Fruit fly (Drosophila melanogaster) whole organism, embryonic: ENCODE results near the gene RpS3.
A peak's percentile ranks its signal among the peaks of the same experiment; 100 is the strongest.

Source experiments
- Ada2b ChIP-seq: fragments of 200-800 bp; sonication (Bioruptor generic); IDR thresholded peaks from 2 replicates; pipeline ENCODE4 v1.3.6; 2022; ENCODE audit warnings: missing biosample characterization, missing genetic modification characterization
- C15 ChIP-seq: fragments of 200-800 bp; sonication (Bioruptor generic); IDR thresholded peaks from 3 replicates; pipeline ENCODE4 v1.3.6; 2022; ENCODE audit warnings: missing biosample characterization, missing genetic modification characterization
- CG10979 ChIP-seq: fragments of 200-800 bp; sonication (Bioruptor generic); optimal IDR thresholded peaks from 2 replicates; lab custom pipeline; 2018; ENCODE audit warnings: missing biosample characterization, mild to moderate bottlenecking, missing genetic modification characterization, moderate library complexity
- CG11398 ChIP-seq: fragments of 200-800 bp; sonication (Bioruptor generic); optimal IDR thresholded peaks from 2 replicates; lab custom pipeline; 2016; ENCODE audit warnings: missing biosample characterization, missing genetic modification characterization
- CG11723 ChIP-seq: fragments of 200-800 bp; sonication (Bioruptor generic); optimal IDR thresholded peaks from 2 replicates; lab custom pipeline; 2017; ENCODE audit warnings: missing biosample characterization, mild to moderate bottlenecking, missing genetic modification characterization
- CG12104 ChIP-seq: fragments of 200-800 bp; sonication (Bioruptor generic); optimal IDR thresholded peaks from 3 replicates; lab custom pipeline; 2016; ENCODE audit warnings: missing biosample characterization, missing genetic modification characterization
- CG12299 ChIP-seq: fragments of 200-800 bp; sonication (Bioruptor generic); optimal IDR thresholded peaks from 2 replicates; lab custom pipeline; 2018; ENCODE audit warnings: missing biosample characterization, mild to moderate bottlenecking, missing genetic modification characterization
- CG12659 ChIP-seq: fragments of 200-800 bp; sonication (Bioruptor generic); optimal IDR thresholded peaks from 3 replicates; lab custom pipeline; 2017; ENCODE audit warnings: mild to moderate bottlenecking, missing biosample characterization, missing genetic modification reagents, missing genetic modification characterization
- CG13775 ChIP-seq: fragments of 200-800 bp; sonication (Bioruptor generic); optimal IDR thresholded peaks from 3 replicates; lab custom pipeline; 2017; ENCODE audit warnings: missing biosample characterization, mild to moderate bottlenecking, missing genetic modification characterization
- CG14050 ChIP-seq: fragments of 200-800 bp; sonication (Bioruptor generic); IDR thresholded peaks from 3 replicates; pipeline ENCODE4 v1.3.6; 2022; ENCODE audit warnings: missing biosample characterization, missing genetic modification characterization
- CG14710 ChIP-seq: fragments of 200-800 bp; sonication (Bioruptor generic); optimal IDR thresholded peaks from 3 replicates; lab custom pipeline; 2019; ENCODE audit warnings: missing biosample characterization, mild to moderate bottlenecking, missing genetic modification characterization, moderate library complexity
- CG17361 ChIP-seq: fragments of 200-800 bp; sonication (Bioruptor generic); IDR thresholded peaks from 3 replicates; pipeline ENCODE4 v1.3.6; 2022; ENCODE audit warnings: missing biosample characterization, missing genetic modification characterization
- CG18011 ChIP-seq: fragments of 200-800 bp; sonication (Bioruptor generic); optimal IDR thresholded peaks from 2 replicates; lab custom pipeline; 2017; ENCODE audit warnings: missing biosample characterization, missing genetic modification characterization, mild to moderate bottlenecking, moderate library complexity, missing genotype
- CG18476 ChIP-seq: fragments of 200-800 bp; sonication (Bioruptor generic); optimal IDR thresholded peaks from 2 replicates; lab custom pipeline; 2016; ENCODE audit warnings: missing biosample characterization, mild to moderate bottlenecking, missing genetic modification characterization
- CG2120 ChIP-seq: fragments of 200-800 bp; sonication (Bioruptor generic); optimal IDR thresholded peaks from 3 replicates; lab custom pipeline; 2016; ENCODE audit warnings: missing biosample characterization, missing genetic modification characterization
- CG2199 ChIP-seq: fragments of 200-800 bp; sonication (Bioruptor generic); IDR thresholded peaks from 3 replicates; pipeline ENCODE4 v1.3.6; 2022; ENCODE audit warnings: missing biosample characterization, missing genetic modification characterization
- CG32767 ChIP-seq: fragments of 200-800 bp; sonication (Bioruptor generic); IDR thresholded peaks from 2 replicates; pipeline ENCODE4 v1.3.6; 2022; ENCODE audit warnings: missing biosample characterization, missing genetic modification characterization
- CG3281 ChIP-seq: fragments of 200-800 bp; sonication (Bioruptor generic); optimal IDR thresholded peaks from 3 replicates; lab custom pipeline; 2017; ENCODE audit warnings: missing biosample characterization, mild to moderate bottlenecking, missing genetic modification characterization
- CG7987 ChIP-seq: fragments of 200-800 bp; sonication (Bioruptor generic); optimal IDR thresholded peaks from 2 replicates; lab custom pipeline; 2018; ENCODE audit warnings: missing biosample characterization, mild to moderate bottlenecking, missing genetic modification characterization, moderate library complexity
- CG9215 ChIP-seq: fragments of 200-800 bp; sonication (Bioruptor generic); IDR thresholded peaks from 2 replicates; pipeline ENCODE4 v1.3.6; 2022; ENCODE audit warnings: missing biosample characterization, missing genetic modification characterization
- Dbx ChIP-seq: fragments of 200-800 bp; sonication (Bioruptor generic); IDR thresholded peaks from 3 replicates; pipeline ENCODE4 v1.3.6; 2022; ENCODE audit warnings: missing biosample characterization, missing genetic modification characterization
- GATAe ChIP-seq: fragments of 200-800 bp; sonication (Bioruptor generic); conservative IDR thresholded peaks from 2 replicates; pipeline ENCODE4 v1.3.6; 2022; ENCODE audit warnings: missing biosample characterization, missing genetic modification characterization
- H15 ChIP-seq: fragments of 200-800 bp; sonication (Bioruptor generic); IDR thresholded peaks from 3 replicates; pipeline ENCODE4 v1.3.6; 2022; ENCODE audit warnings: missing biosample characterization, missing genetic modification characterization
- Hmr ChIP-seq: fragments of 200-800 bp; sonication (Bioruptor generic); optimal IDR thresholded peaks from 3 replicates; lab custom pipeline; 2017; ENCODE audit warnings: mild to moderate bottlenecking, missing biosample characterization, missing genetic modification reagents, missing genetic modification characterization
- Hr3 ChIP-seq: fragments of 200-800 bp; sonication (Bioruptor generic); optimal IDR thresholded peaks from 3 replicates; lab custom pipeline; 2016; ENCODE audit warnings: missing biosample characterization, missing genetic modification characterization
- Med ChIP-seq: fragments of 200-800 bp; sonication (Bioruptor generic); peaks from one replicate; lab custom pipeline; 2016; ENCODE audit warnings: missing biosample characterization, missing genetic modification characterization, mild to moderate bottlenecking, inconsistent platforms, moderate library complexity
- Opbp ChIP-seq: fragments of 200-800 bp; sonication (Bioruptor generic); IDR thresholded peaks from 3 replicates; pipeline ENCODE4 v1.3.6; 2022; ENCODE audit warnings: missing biosample characterization, missing genetic modification characterization; ENCODE audit not compliant: partially characterized antibody
- Sry-β ChIP-seq: fragments of 200-800 bp; sonication (Bioruptor generic); optimal IDR thresholded peaks from 2 replicates; lab custom pipeline; 2018; ENCODE audit warnings: missing biosample characterization, mild to moderate bottlenecking, missing genetic modification characterization, moderate library complexity
- Tbp ChIP-seq: fragments of >200 bp; optimal IDR thresholded peaks from 2 replicates; lab custom pipeline; 2018; ENCODE audit warnings: missing biosample characterization, missing genetic modification characterization
- abd-A ChIP-seq: fragments of 200-800 bp; sonication (Bioruptor generic); optimal IDR thresholded peaks from 3 replicates; lab custom pipeline; 2019; ENCODE audit warnings: missing biosample characterization, mild to moderate bottlenecking, missing genetic modification characterization, moderate library complexity
- amos ChIP-seq: fragments of 200-800 bp; sonication (Bioruptor generic); IDR thresholded peaks from 2 replicates; pipeline ENCODE4 v1.3.6; 2022; ENCODE audit warnings: missing biosample characterization, missing genetic modification characterization; ENCODE audit not compliant: partially characterized antibody
- br ChIP-seq: fragments of >200 bp; optimal IDR thresholded peaks from 2 replicates; lab custom pipeline; 2017
- cg ChIP-seq: fragments of 200-800 bp; sonication (Bioruptor generic); optimal IDR thresholded peaks from 3 replicates; lab custom pipeline; 2019; ENCODE audit warnings: missing biosample characterization, mild to moderate bottlenecking, missing genetic modification characterization, moderate library complexity
- chif ChIP-seq, 2 experiments: fragments of 200-800 bp; sonication (Bioruptor generic); optimal IDR thresholded peaks; 3 replicates each; lab custom pipeline; 2016; ENCODE audit warnings: missing biosample characterization in 2 of 2, missing genetic modification characterization in 2 of 2
- exex ChIP-seq: fragments of 200-800 bp; sonication (Bioruptor generic); optimal IDR thresholded peaks from 4 replicates; lab custom pipeline; 2018; ENCODE audit warnings: missing biosample characterization, mild to moderate bottlenecking, missing genetic modification characterization, moderate library complexity
- hbn ChIP-seq: fragments of 200-800 bp; sonication (Bioruptor generic); IDR thresholded peaks from 2 replicates; pipeline ENCODE4 v1.3.6; 2022; ENCODE audit warnings: missing biosample characterization, missing genetic modification characterization; ENCODE audit not compliant: partially characterized antibody
- hth ChIP-seq: fragments of >200 bp; optimal IDR thresholded peaks from 2 replicates; lab custom pipeline; 2017; ENCODE audit warnings: inconsistent platforms
- odd ChIP-seq: fragments of 200-800 bp; sonication (Bioruptor generic); optimal IDR thresholded peaks from 2 replicates; lab custom pipeline; 2017; ENCODE audit warnings: missing biosample characterization, mild to moderate bottlenecking, missing genetic modification characterization
- otp ChIP-seq: fragments of 200-800 bp; sonication (Bioruptor generic); IDR thresholded peaks from 3 replicates; pipeline ENCODE4, ENCODE4 v1.3.6; 2022; ENCODE audit warnings: missing biosample characterization, missing genetic modification characterization
- pfk ChIP-seq: fragments of 200-800 bp; sonication (Bioruptor generic); optimal IDR thresholded peaks from 2 replicates; lab custom pipeline; 2018; ENCODE audit warnings: missing biosample characterization, mild to moderate bottlenecking, missing genetic modification characterization, moderate library complexity
- pros ChIP-seq: fragments of 200-800 bp; sonication (Bioruptor generic); optimal IDR thresholded peaks from 3 replicates; lab custom pipeline; 2019; ENCODE audit warnings: missing biosample characterization, mild to moderate bottlenecking, missing genetic modification characterization, moderate library complexity
- run ChIP-seq: fragments of 200-800 bp; sonication (Bioruptor generic); optimal IDR thresholded peaks from 3 replicates; lab custom pipeline; 2018; ENCODE audit warnings: missing biosample characterization, mild to moderate bottlenecking, missing genetic modification characterization
- slbo ChIP-seq: fragments of 200-800 bp; sonication (Bioruptor generic); IDR thresholded peaks from 2 replicates; pipeline ENCODE4 v1.3.6; 2022; ENCODE audit warnings: missing biosample characterization, missing genetic modification characterization
- slou ChIP-seq: fragments of 200-800 bp; sonication (Bioruptor generic); optimal IDR thresholded peaks from 3 replicates; lab custom pipeline; 2016; ENCODE audit warnings: missing biosample characterization, missing genetic modification characterization
- sr ChIP-seq: fragments of 200-800 bp; sonication (Bioruptor generic); IDR thresholded peaks from 3 replicates; pipeline ENCODE4 v1.3.6; 2022; ENCODE audit warnings: missing biosample characterization, missing genetic modification characterization
- ssp ChIP-seq: fragments of 200-800 bp; sonication (Bioruptor generic); IDR thresholded peaks from 2 replicates; pipeline ENCODE4 v1.3.6; 2022; ENCODE audit warnings: missing biosample characterization, missing genetic modification characterization
- tll ChIP-seq, 2 experiments: fragments of 200-800 bp in 1 of 2; fragments of >200 bp in 1 of 2; sonication (Bioruptor generic) in 1 of 2; optimal IDR thresholded peaks; 2 replicates each; lab custom pipeline; 2017 to 2019; ENCODE audit warnings: missing biosample characterization in 2 of 2, missing genetic modification characterization in 2 of 2, mild to moderate bottlenecking in 1 of 2, moderate library complexity in 1 of 2
- tna ChIP-seq: fragments of 200-800 bp; sonication (Bioruptor generic); IDR thresholded peaks from 2 replicates; pipeline ENCODE4 v1.3.6; 2022; ENCODE audit warnings: missing biosample characterization, missing genetic modification characterization; ENCODE audit not compliant: partially characterized antibody
- trem ChIP-seq: fragments of 200-800 bp; optimal IDR thresholded peaks from 3 replicates; lab custom pipeline; 2019; ENCODE audit warnings: missing biosample characterization, mild to moderate bottlenecking, missing genetic modification characterization, moderate library complexity
- vnd ChIP-seq: fragments of 200-800 bp; sonication (Bioruptor generic); IDR thresholded peaks from 3 replicates; pipeline ENCODE4 v1.3.6; 2022; ENCODE audit warnings: missing biosample characterization, missing genetic modification characterization; ENCODE audit not compliant: partially characterized antibody
- wor ChIP-seq: fragments of 200-800 bp; sonication (Bioruptor generic); IDR thresholded peaks from 2 replicates; pipeline ENCODE4 v1.3.6; 2022; ENCODE audit warnings: missing biosample characterization, missing genetic modification characterization

The RpS3 gene

DNA sequence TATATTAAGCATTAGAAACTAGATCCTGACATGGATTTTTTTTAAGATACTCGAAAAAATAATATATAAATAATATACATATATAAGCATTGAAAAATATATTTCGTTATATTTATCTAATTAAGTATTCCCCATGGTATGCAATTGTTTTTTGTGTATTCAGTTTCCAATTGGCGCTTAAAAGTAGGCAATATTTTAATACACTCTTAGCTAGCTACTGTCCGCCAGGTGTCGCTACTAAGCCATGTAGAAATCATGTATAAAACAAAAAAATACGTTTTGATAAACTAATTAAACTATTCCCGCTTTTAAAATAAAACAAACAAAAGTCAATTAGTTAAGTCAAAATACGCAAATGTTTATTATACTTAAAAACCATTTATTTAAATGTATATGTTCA, 27.3 kb upstream of the RpS3 start (continued):
- TF ChIP-seq Sry-β (GFP tag; lab: Kevin White, UChicago) (peak; percentile 32), ssp (GFP tag; lab: Robert Waterston, UW) (no peak), CG12299 (no peak), H15 (GFP tag; lab: Robert Waterston, UW) (0 out of 3 replicates have a peak, but pooled peaks have one; percentile 38), run (no peak), CG12104 (GFP tag; lab: Kevin White, UChicago) (peak; percentile 79), CG12659 (GFP tag; lab: Kevin White, UChicago) (peak; percentile 38), Tbp (GFP tag; lab: Kevin White, UChicago) (no peak), CG7987 (GFP tag; lab: Kevin White, UChicago) (peak; percentile 86), CG17361 (no peak), tna (GFP tag; lab: Robert Waterston, UW) (no peak), C15 (GFP tag; lab: Robert Waterston, UW) (0 out of 3 replicates have a peak, but pooled peaks have one; percentile 51), pfk (GFP tag; lab: Kevin White, UChicago) (peak; percentile 20), CG2199 (GFP tag; lab: Robert Waterston, UW) (peak; percentile 68; the same call in 2 of the 3 replicates), abd-A (tag; lab: Kevin White, UChicago) (no peak), exex (tag; lab: Kevin White, UChicago) (peak; percentile 35), sr (GFP tag; lab: Robert Waterston, UW) (no peak), CG14710 (tag; lab: Kevin White, UChicago) (peak; percentile 68), vnd (GFP tag; lab: Robert Waterston, UW) (no peak), amos (peak; percentile 52; the same call in 1 of the 2 replicates), Hr3 (peak; percentile 30), CG10979 (tag; lab: Kevin White, UChicago) (peak; percentile 63), chif (GFP tag; optimal IDR thresholded peaks at IDR 0.05; lab: Kevin White, UChicago) (peak in 1 of 2 experiments; percentile 34), Opbp (GFP tag; lab: Robert Waterston, UW) (peak; percentile 42; the same call in 1 of the 3 replicates), CG32767 (no peak), CG3281 (GFP tag; lab: Kevin White, UChicago) (peak; percentile 59), Hmr (GFP tag; lab: Kevin White, UChicago) (peak; percentile 36), GATAe (GFP tag; lab: Robert Waterston, UW) (no peak), CG14050 (no peak), hth (no peak), tll (GFP tag; optimal IDR thresholded peaks at IDR 0.05; lab: Kevin White, UChicago) (no peak), CG11398 (GFP tag; lab: Kevin White, UChicago) (peak; percentile 5), wor (GFP tag; lab: Robert Waterston, UW) (no peak), slbo (GFP tag; lab: Robert Waterston, UW) (peak; percentile 47; the same call in 1 of the 2 replicates), Dbx (GFP tag; lab: Robert Waterston, UW) (no peak), CG2120 (GFP tag; lab: Kevin White, UChicago) (no peak), trem (tag; lab: Kevin White, UChicago) (peak; percentile 54), cg (GFP tag; lab: Kevin White, UChicago) (no peak), CG18476 (GFP tag; lab: Kevin White, UChicago) (peak; percentile 36), CG13775 (GFP tag; lab: Kevin White, UChicago) (peak; percentile 32), pros (no peak), otp (GFP tag; lab: Robert Waterston, UW) (peak; percentile 47; the same call in 1 of the 3 replicates), br (lab: Kevin White, UChicago) (no peak), CG9215 (GFP tag; lab: Robert Waterston, UW) (no peak), CG11723 (GFP tag; lab: Kevin White, UChicago) (no peak), odd (GFP tag; lab: Kevin White, UChicago) (peak; percentile 24), Ada2b (no peak), slou (GFP tag; lab: Kevin White, UChicago) (no peak), CG18011 (GFP tag; lab: Kevin White, UChicago) (no peak), Med (peak; percentile 94), hbn (GFP tag; lab: Robert Waterston, UW) (no peak)
